Fruit fly (Drosophila melanogaster): ENCODE results near the gene CG4116.
A peak's percentile ranks its signal among the peaks of the same experiment; 100 is the strongest.

The CG4116 gene

dm6 chrX:3087114-3087513, 19.8 kb upstream of the CG4116 start (continued):
- no peak for TF ChIP-seq HmgD (GFP tag; optimal IDR thresholded peaks at IDR 0.05)
- TF ChIP-seq CG2712 (tag; optimal IDR thresholded peaks at IDR 0.05), result peak; percentile 31
- no peak for TF ChIP-seq CG13894 (tag; optimal IDR thresholded peaks at IDR 0.05)
- TF ChIP-seq oc (tag; optimal IDR thresholded peaks at IDR 0.05), result no peak
- TF ChIP-seq CG6813 (GFP tag; optimal IDR thresholded peaks at IDR 0.05), result no peak
- TF ChIP-seq CG8290 (GFP tag; optimal IDR thresholded peaks at IDR 0.05), result no peak
- no peak for TF ChIP-seq CG8290 (tag; optimal IDR thresholded peaks at IDR 0.05)
- no peak for TF ChIP-seq br (optimal IDR thresholded peaks at IDR 0.05)
- no peak for TF ChIP-seq Bteb2 (GFP tag; optimal IDR thresholded peaks at IDR 0.05)
- TF ChIP-seq Optix (GFP tag; IDR thresholded peaks at IDR 0.05), result no peak
- TF ChIP-seq Vsx1 (GFP tag; optimal IDR thresholded peaks at IDR 0.05), result no peak
- no peak for TF ChIP-seq pho (GFP tag; optimal IDR thresholded peaks at IDR 0.05)
- no peak for TF ChIP-seq CG16779 (GFP tag; IDR thresholded peaks at IDR 0.05)
- TF ChIP-seq CG13296 (GFP tag; optimal IDR thresholded peaks at IDR 0.05), result no peak
- no peak for TF ChIP-seq cwo (GFP tag; optimal IDR thresholded peaks at IDR 0.05)
- no peak for TF ChIP-seq stwl (tag; optimal IDR thresholded peaks at IDR 0.05)
- no peak for TF ChIP-seq onecut (GFP tag; IDR thresholded peaks at IDR 0.05)
- peak; percentile 33 for TF ChIP-seq gem (tag; optimal IDR thresholded peaks at IDR 0.05)
- no peak for TF ChIP-seq zen (tag; optimal IDR thresholded peaks at IDR 0.05)
- TF ChIP-seq CG2129 (GFP tag; IDR thresholded peaks at IDR 0.05; ENCODE audit: partially characterized antibody), result no peak
- TF ChIP-seq Mes4 (GFP tag; optimal IDR thresholded peaks at IDR 0.05), result no peak
- TF ChIP-seq TFAM (GFP tag; optimal IDR thresholded peaks at IDR 0.05), result no peak
- no peak for TF ChIP-seq gsb-n (tag; optimal IDR thresholded peaks at IDR 0.05)
- TF ChIP-seq dan (GFP tag; IDR thresholded peaks at IDR 0.05), result no peak
- no peak for TF ChIP-seq HLH3B (GFP tag; IDR thresholded peaks at IDR 0.05)
- no peak for TF ChIP-seq cas (GFP tag; IDR thresholded peaks at IDR 0.05)
- no peak for TF ChIP-seq ap (GFP tag; IDR thresholded peaks at IDR 0.05)
- TF ChIP-seq CG9727 (GFP tag; optimal IDR thresholded peaks at IDR 0.05), result peak; percentile 17
- peak; percentile 19; the same call in 1 of the 2 replicates for TF ChIP-seq sisA (GFP tag; IDR thresholded peaks at IDR 0.05)
- TF ChIP-seq zfh1 (GFP tag; IDR thresholded peaks at IDR 0.05), result peak; percentile 41; the same call in 1 of the 3 replicates
- TF ChIP-seq D (optimal IDR thresholded peaks at IDR 0.05), result no peak
- TF ChIP-seq D (GFP tag; optimal IDR thresholded peaks at IDR 0.05), result no peak
- TF ChIP-seq luna (GFP tag; optimal IDR thresholded peaks at IDR 0.05), result no peak
- TF ChIP-seq C15 (GFP tag; IDR thresholded peaks at IDR 0.05), result no peak
- TF ChIP-seq Oaz (GFP tag; IDR thresholded peaks at IDR 0.05), result no peak
- peak; percentile 5 for TF ChIP-seq CG2120 (GFP tag; optimal IDR thresholded peaks at IDR 0.05)
- no peak for TF ChIP-seq CG11723 (GFP tag; optimal IDR thresholded peaks at IDR 0.05)
- TF ChIP-seq Pdp1 (GFP tag; optimal IDR thresholded peaks at IDR 0.05), result peak in 1 of 2 experiments; percentile 8
- TF ChIP-seq Xrp1 (GFP tag; IDR thresholded peaks at IDR 0.05), result peak; percentile 37; the same call in 1 of the 2 replicates
- no peak for TF ChIP-seq mirr (GFP tag; optimal IDR thresholded peaks at IDR 0.05)
- TF ChIP-seq abd-A (tag; optimal IDR thresholded peaks at IDR 0.05), result no peak
- no peak for TF ChIP-seq zen2 (GFP tag; IDR thresholded peaks at IDR 0.05; ENCODE audit: partially characterized antibody)
- TF ChIP-seq knrl (GFP tag; IDR thresholded peaks at IDR 0.05; ENCODE audit: partially characterized antibody), result no peak
- peak; percentile 13 for TF ChIP-seq D19A (tag; optimal IDR thresholded peaks at IDR 0.05)
- TF ChIP-seq phol (tag; optimal IDR thresholded peaks at IDR 0.05), result peak; percentile 30
- TF ChIP-seq CG2678 (tag; optimal IDR thresholded peaks at IDR 0.05), result peak; percentile 28
- TF ChIP-seq pnt (GFP tag; optimal IDR thresholded peaks at IDR 0.05), result no peak
- TF ChIP-seq CG11504 (tag; optimal IDR thresholded peaks at IDR 0.05), result peak; percentile 25
- TF ChIP-seq CG18619 (GFP tag; optimal IDR thresholded peaks at IDR 0.05), result no peak
- no peak for TF ChIP-seq tup (GFP tag; optimal IDR thresholded peaks at IDR 0.05)
- TF ChIP-seq CG14710 (tag; optimal IDR thresholded peaks at IDR 0.05), result peak; percentile 0
- TF ChIP-seq lab (GFP tag; optimal IDR thresholded peaks at IDR 0.05), result peak; percentile 20
